Worm (Caenorhabditis elegans) whole organism, L4/young adult: Measurements from ENCODE around the gene clec-58.

Experiments
- W03F9.2 ChIP-seq: fragments of 150-350 bp; optimal IDR thresholded peaks from 2 replicates; lab custom pipeline; 2014; ENCODE audit warnings: missing biosample characterization, missing genetic modification characterization
- dao-5 ChIP-seq: sonication (generic microtip); optimal IDR thresholded peaks from 2 replicates; lab custom pipeline; 2016; ENCODE audit warnings: missing genotype, missing genetic modification characterization, moderate library complexity, missing compliant biosample characterization
- him-1 ChIP-seq: sonication (generic microtip); optimal IDR thresholded peaks from 2 replicates; lab custom pipeline; 2016; ENCODE audit warnings: missing genotype, missing genetic modification reagents, missing genetic modification characterization, missing compliant biosample characterization

DNA sequence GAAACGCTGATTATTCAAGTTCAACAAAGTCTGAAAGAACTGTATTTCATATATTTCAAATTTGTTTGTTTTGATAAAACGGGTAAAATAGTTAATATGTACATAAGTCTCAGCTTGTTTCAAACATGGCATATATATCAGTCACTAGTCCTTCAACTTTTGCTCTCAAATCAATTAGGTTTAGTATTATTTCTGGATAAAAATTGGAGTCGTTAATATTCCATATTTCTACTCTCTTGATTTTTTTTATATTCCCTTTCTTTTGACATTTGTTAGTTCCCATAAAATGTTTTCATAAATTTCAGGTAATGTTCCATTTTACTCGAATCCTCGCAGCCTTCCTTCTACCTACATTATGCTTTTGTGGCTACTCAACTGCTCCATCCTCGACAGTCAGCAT, 40.1 kb downstream of the clec-58 start, which contains the start of gene cut-4:
- TF ChIP-seq W03F9.2 (tag; lab: Kevin White, UChicago) = no peak
- no peak for TF ChIP-seq him-1 (tag; lab: Kevin White, UChicago)
- TF ChIP-seq dao-5 (tag; lab: Kevin White, UChicago) = no peak
